Worm (Caenorhabditis elegans) whole organism, L1 larva: ENCODE data around the gene sulp-7.

Experiments used
- ets-5 ChIP-seq: fragments of 200-800 bp; sonication (Bioruptor generic); IDR thresholded peaks from 2 replicates; pipeline ENCODE4 v1.3.6; 2022; ENCODE audit warnings: missing genetic modification characterization, missing compliant biosample characterization
- lin-39 ChIP-seq: fragments of 150-350 bp; optimal IDR thresholded peaks from 2 replicates; lab custom pipeline; 2014; ENCODE audit warnings: missing biosample characterization, missing genetic modification reagents, missing genetic modification characterization
- mdl-1 ChIP-seq, 2 experiments: fragments of 150-350 bp; optimal IDR thresholded peaks; 2 replicates each; lab custom pipeline; 2014 to 2017; ENCODE audit warnings: missing biosample characterization in 2 of 2, missing genetic modification characterization in 2 of 2, inconsistent platforms in 1 of 2
- nhr-237 ChIP-seq: fragments of 150-350 bp; optimal IDR thresholded peaks from 2 replicates; lab custom pipeline; 2014; ENCODE audit warnings: missing biosample characterization, missing genetic modification characterization
- unc-130 ChIP-seq: fragments of 150-350 bp; optimal IDR thresholded peaks from 2 replicates; lab custom pipeline; 2017; ENCODE audit warnings: missing biosample characterization, missing genetic modification characterization, inconsistent platforms
- unc-86 ChIP-seq: sonication (generic microtip); optimal IDR thresholded peaks from 2 replicates; lab custom pipeline; 2016; ENCODE audit warnings: missing genetic modification characterization, missing compliant biosample characterization

DNA sequence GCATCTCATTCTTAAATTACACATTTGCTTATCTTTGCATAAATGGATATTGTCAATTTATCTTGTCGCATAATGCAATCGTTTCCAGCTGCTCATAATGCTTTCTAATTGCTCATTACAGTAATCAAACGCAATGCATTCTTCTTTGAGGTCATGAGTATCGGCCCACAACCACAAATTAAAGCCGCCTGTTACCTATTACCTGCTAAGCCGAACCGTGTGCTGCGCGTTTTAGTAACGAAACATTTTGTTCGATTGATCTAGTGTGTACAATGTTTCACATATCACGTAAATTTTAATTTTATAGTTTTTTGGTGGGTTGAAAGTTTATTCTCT, 46.6 kb upstream of the sulp-7 start:
- TF ChIP-seq unc-130 (tag; lab: Kevin White, UChicago) = no peak
- TF ChIP-seq lin-39 (tag; lab: Kevin White, UChicago) = no peak
- TF ChIP-seq nhr-237 (tag; lab: Kevin White, UChicago) = no peak
- TF ChIP-seq ets-5 (GFP tag; lab: Robert Waterston, UW) = no peak
- no peak for TF ChIP-seq unc-86
- no peak for TF ChIP-seq mdl-1 (tag; optimal IDR thresholded peaks at IDR 0.05; lab: Kevin White, UChicago)
